Fruit fly (Drosophila melanogaster): ENCODE measurements around the gene spd-2.

- TF ChIP-seq vri (GFP tag; optimal IDR thresholded peaks at IDR 0.05) (no peak), esn (GFP tag; optimal IDR thresholded peaks at IDR 0.05) (no peak), CG6163 (GFP tag; IDR thresholded peaks at IDR 0.05) (no peak), net (GFP tag; optimal IDR thresholded peaks at IDR 0.05) (no peak), dsx (GFP tag; optimal IDR thresholded peaks at IDR 0.05; ENCODE audit: poor library complexity, severe bottlenecking) (no peak), Hr4 (GFP tag; optimal IDR thresholded peaks at IDR 0.05) (no peak), Eip93F (GFP tag; optimal IDR thresholded peaks at IDR 0.05) (no peak), Hr39 (GFP tag; optimal IDR thresholded peaks at IDR 0.05) (no peak), Met (GFP tag; optimal IDR thresholded peaks at IDR 0.05) (no peak), eg (GFP tag; IDR thresholded peaks at IDR 0.05) (no peak), Gug (GFP tag; IDR thresholded peaks at IDR 0.05) (no peak)
These were observed 31.4 kb upstream of the spd-2 start for dm6 chr3L:16626199-16626598.
